Fruit fly (Drosophila melanogaster) whole organism, embryonic: Measurements from ENCODE around the gene CG34297.

Experiments used
- ATbp ChIP-seq: fragments of 200-800 bp; sonication (Bioruptor generic); optimal IDR thresholded peaks from 2 replicates; lab custom pipeline; 2017; ENCODE audit warnings: missing biosample characterization, mild to moderate bottlenecking, missing genetic modification characterization, missing genetic modification reagents
- CG11398 ChIP-seq: fragments of 200-800 bp; sonication (Bioruptor generic); optimal IDR thresholded peaks from 2 replicates; lab custom pipeline; 2016; ENCODE audit warnings: missing biosample characterization, missing genetic modification characterization
- CG11504 ChIP-seq: fragments of 200-800 bp; sonication (Bioruptor generic); optimal IDR thresholded peaks from 3 replicates; lab custom pipeline; 2019; ENCODE audit warnings: missing biosample characterization, mild to moderate bottlenecking, missing genetic modification characterization, moderate library complexity
- CG11695 ChIP-seq: fragments of 200-800 bp; sonication (Bioruptor generic); IDR thresholded peaks from 3 replicates; pipeline ENCODE4 v1.3.6; 2022; ENCODE audit warnings: missing biosample characterization, missing genetic modification characterization
- CG12219 ChIP-seq: fragments of 200-800 bp; sonication (Bioruptor generic); optimal IDR thresholded peaks from 3 replicates; lab custom pipeline; 2018; ENCODE audit warnings: missing biosample characterization, mild to moderate bottlenecking, missing genetic modification characterization
- CG13894 ChIP-seq: fragments of 200-800 bp; sonication (Bioruptor generic); optimal IDR thresholded peaks from 3 replicates; lab custom pipeline; 2018; ENCODE audit warnings: missing biosample characterization, mild to moderate bottlenecking, missing genetic modification characterization, moderate library complexity
- CG14710 ChIP-seq: fragments of 200-800 bp; sonication (Bioruptor generic); optimal IDR thresholded peaks from 3 replicates; lab custom pipeline; 2019; ENCODE audit warnings: missing biosample characterization, mild to moderate bottlenecking, missing genetic modification characterization, moderate library complexity
- CG15601 ChIP-seq: fragments of 200-800 bp; sonication (Bioruptor generic); optimal IDR thresholded peaks from 3 replicates; lab custom pipeline; 2019; ENCODE audit warnings: missing biosample characterization, mild to moderate bottlenecking, missing genetic modification characterization, moderate library complexity
- CG1603 ChIP-seq: fragments of 200-800 bp; sonication (Bioruptor generic); optimal IDR thresholded peaks from 2 replicates; lab custom pipeline; 2019; ENCODE audit warnings: missing biosample characterization, mild to moderate bottlenecking, missing genetic modification characterization, moderate library complexity
- CG17568 ChIP-seq: fragments of 200-800 bp; sonication (Bioruptor generic); optimal IDR thresholded peaks from 2 replicates; lab custom pipeline; 2018; ENCODE audit warnings: missing biosample characterization, mild to moderate bottlenecking, missing genetic modification characterization, moderate library complexity
- CG1792 ChIP-seq: fragments of 200-800 bp; sonication (Bioruptor generic); optimal IDR thresholded peaks from 2 replicates; lab custom pipeline; 2016; ENCODE audit warnings: missing biosample characterization, missing genetic modification characterization
- CG2116 ChIP-seq: fragments of 200-800 bp; sonication (Bioruptor generic); optimal IDR thresholded peaks from 3 replicates; lab custom pipeline; 2018; ENCODE audit warnings: missing biosample characterization, mild to moderate bottlenecking, missing genetic modification characterization
- CG2199 ChIP-seq: fragments of 200-800 bp; sonication (Bioruptor generic); IDR thresholded peaks from 3 replicates; pipeline ENCODE4 v1.3.6; 2022; ENCODE audit warnings: missing biosample characterization, missing genetic modification characterization
- CG2202 ChIP-seq: fragments of 200-800 bp; sonication (Bioruptor generic); optimal IDR thresholded peaks from 2 replicates; lab custom pipeline; 2018; ENCODE audit warnings: missing biosample characterization, mild to moderate bottlenecking, missing genetic modification characterization
- CG3847 ChIP-seq: fragments of 200-800 bp; sonication (Bioruptor generic); IDR thresholded peaks from 2 replicates; pipeline ENCODE4 v1.3.6; 2022; ENCODE audit warnings: missing biosample characterization, missing genetic modification characterization
- CG4282 ChIP-seq: fragments of 200-800 bp; sonication (Bioruptor generic); optimal IDR thresholded peaks from 2 replicates; lab custom pipeline; 2016; ENCODE audit warnings: missing biosample characterization, missing genetic modification characterization
- CG6813 ChIP-seq: fragments of 200-800 bp; sonication (Bioruptor generic); optimal IDR thresholded peaks from 2 replicates; lab custom pipeline; 2017; ENCODE audit warnings: missing biosample characterization, missing genetic modification characterization, mild to moderate bottlenecking, moderate library complexity, missing genetic modification reagents
- CG8281 ChIP-seq: fragments of 200-800 bp; sonication (Bioruptor generic); optimal IDR thresholded peaks from 2 replicates; lab custom pipeline; 2018; ENCODE audit warnings: missing biosample characterization, mild to moderate bottlenecking, missing genetic modification characterization, moderate library complexity
- CG9437 ChIP-seq: fragments of 200-800 bp; sonication (Bioruptor generic); optimal IDR thresholded peaks from 2 replicates; lab custom pipeline; 2018; ENCODE audit warnings: missing biosample characterization, mild to moderate bottlenecking, missing genetic modification characterization
- CTCF ChIP-seq: fragments of 200-800 bp; sonication (Bioruptor generic); optimal IDR thresholded peaks from 2 replicates; lab custom pipeline; 2017; ENCODE audit warnings: missing biosample characterization, mild to moderate bottlenecking, missing genetic modification characterization, moderate library complexity
- Dad ChIP-seq: fragments of 200-800 bp; sonication (Bioruptor generic); optimal IDR thresholded peaks from 3 replicates; lab custom pipeline; 2016; ENCODE audit warnings: missing biosample characterization, missing genetic modification characterization
- Hmx ChIP-seq: fragments of 200-800 bp; sonication (Bioruptor generic); optimal IDR thresholded peaks from 2 replicates; lab custom pipeline; 2016; ENCODE audit warnings: missing biosample characterization, missing genetic modification characterization
- Hr3 ChIP-seq: fragments of 200-800 bp; sonication (Bioruptor generic); optimal IDR thresholded peaks from 3 replicates; lab custom pipeline; 2016; ENCODE audit warnings: missing biosample characterization, missing genetic modification characterization
- Hr51 ChIP-seq, 2 experiments: fragments of 200-800 bp; sonication (Bioruptor generic); optimal IDR thresholded peaks; 2 replicates in 1 of 2; 3 replicates in 1 of 2; lab custom pipeline; 2016 to 2018; ENCODE audit warnings: missing biosample characterization in 2 of 2, missing genetic modification characterization in 2 of 2, mild to moderate bottlenecking in 1 of 2, moderate library complexity in 1 of 2
- Lpt ChIP-seq: fragments of >200 bp; optimal IDR thresholded peaks from 2 replicates; lab custom pipeline; 2018; ENCODE audit warnings: missing biosample characterization, missing genetic modification characterization
- NK7.1 ChIP-seq: fragments of 200-800 bp; sonication (Bioruptor generic); optimal IDR thresholded peaks from 3 replicates; lab custom pipeline; 2016; ENCODE audit warnings: missing biosample characterization, missing genetic modification characterization
- Oaz ChIP-seq: fragments of 200-800 bp; sonication (Bioruptor generic); IDR thresholded peaks from 2 replicates; pipeline ENCODE4 v1.3.6; 2022; ENCODE audit warnings: missing biosample characterization, missing genetic modification characterization
- Oli ChIP-seq: fragments of 200-800 bp; sonication (Bioruptor generic); optimal IDR thresholded peaks from 2 replicates; lab custom pipeline; 2018; ENCODE audit warnings: missing biosample characterization, mild to moderate bottlenecking, missing genetic modification characterization, moderate library complexity
- Scr ChIP-seq: fragments of 200-800 bp; sonication (Bioruptor generic); IDR thresholded peaks from 2 replicates; pipeline ENCODE4 v1.3.6; 2022; ENCODE audit warnings: missing biosample characterization, missing genetic modification characterization; ENCODE audit not compliant: partially characterized antibody
- abd-A ChIP-seq: fragments of 200-800 bp; sonication (Bioruptor generic); optimal IDR thresholded peaks from 3 replicates; lab custom pipeline; 2019; ENCODE audit warnings: missing biosample characterization, mild to moderate bottlenecking, missing genetic modification characterization, moderate library complexity
- bcd ChIP-seq: fragments of 200-800 bp; sonication (Bioruptor generic); optimal IDR thresholded peaks from 2 replicates; lab custom pipeline; 2017; ENCODE audit warnings: missing biosample characterization, mild to moderate bottlenecking, missing genetic modification characterization
- cad ChIP-seq: fragments of >200 bp; optimal IDR thresholded peaks from 2 replicates; lab custom pipeline; 2017; ENCODE audit warnings: missing biosample characterization, missing genetic modification characterization
- cg ChIP-seq: fragments of 200-800 bp; sonication (Bioruptor generic); optimal IDR thresholded peaks from 3 replicates; lab custom pipeline; 2019; ENCODE audit warnings: missing biosample characterization, mild to moderate bottlenecking, missing genetic modification characterization, moderate library complexity
- crol ChIP-seq: fragments of 200-800 bp; sonication (Bioruptor generic); IDR thresholded peaks from 2 replicates; pipeline ENCODE4 v1.3.6; 2022; ENCODE audit warnings: missing biosample characterization, missing genetic modification characterization
- dan ChIP-seq: fragments of 200-800 bp; sonication (Bioruptor generic); IDR thresholded peaks from 2 replicates; pipeline ENCODE4 v1.3.6; 2022; ENCODE audit warnings: missing biosample characterization, missing genetic modification characterization
- eyg ChIP-seq: fragments of 200-800 bp; sonication (Bioruptor generic); optimal IDR thresholded peaks from 3 replicates; lab custom pipeline; 2016; ENCODE audit warnings: missing biosample characterization, missing genetic modification characterization
- fd64A ChIP-seq: fragments of 200-800 bp; sonication (Bioruptor generic); optimal IDR thresholded peaks from 3 replicates; lab custom pipeline; 2018; ENCODE audit warnings: missing biosample characterization, mild to moderate bottlenecking, missing genetic modification characterization
- fd96Cb ChIP-seq: fragments of 200-800 bp; sonication (Bioruptor generic); optimal IDR thresholded peaks from 2 replicates; lab custom pipeline; 2018; ENCODE audit warnings: missing biosample characterization, mild to moderate bottlenecking, missing genetic modification characterization, moderate library complexity
- hb ChIP-seq: fragments of 200-800 bp; sonication (Bioruptor generic); IDR thresholded peaks from 3 replicates; pipeline ENCODE4 v1.3.6; 2022; ENCODE audit warnings: missing biosample characterization, missing genetic modification characterization; ENCODE audit not compliant: partially characterized antibody
- kah ChIP-seq: fragments of 200-800 bp; sonication (Bioruptor generic); optimal IDR thresholded peaks from 2 replicates; lab custom pipeline; 2018; ENCODE audit warnings: missing biosample characterization, mild to moderate bottlenecking, missing genetic modification characterization
- kni ChIP-seq: fragments of 200-800 bp; sonication (Bioruptor generic); optimal IDR thresholded peaks from 3 replicates; lab custom pipeline; 2017; ENCODE audit warnings: mild to moderate bottlenecking, missing biosample characterization, missing genetic modification reagents, missing genetic modification characterization
- p53 ChIP-seq: fragments of 200-800 bp; sonication (Bioruptor generic); optimal IDR thresholded peaks from 2 replicates; lab custom pipeline; 2016; ENCODE audit warnings: missing biosample characterization, missing genetic modification characterization
- pb ChIP-seq: fragments of 200-800 bp; sonication (Bioruptor generic); optimal IDR thresholded peaks from 3 replicates; lab custom pipeline; 2016; ENCODE audit warnings: missing biosample characterization, missing genetic modification characterization
- pita ChIP-seq: fragments of 200-800 bp; sonication (Bioruptor generic); optimal IDR thresholded peaks from 2 replicates; lab custom pipeline; 2017; ENCODE audit warnings: missing biosample characterization, mild to moderate bottlenecking, missing genetic modification characterization
- salm ChIP-seq: fragments of 200-800 bp; sonication (Bioruptor generic); optimal IDR thresholded peaks from 2 replicates; lab custom pipeline; 2018; ENCODE audit warnings: missing biosample characterization, mild to moderate bottlenecking, missing genetic modification characterization
- stc ChIP-seq: fragments of 200-800 bp; sonication (Bioruptor generic); IDR thresholded peaks from 2 replicates; pipeline ENCODE4 v1.3.6; 2022; ENCODE audit warnings: missing biosample characterization, missing genetic modification characterization
- yki ChIP-seq: fragments of >200 bp; optimal IDR thresholded peaks from 3 replicates; lab custom pipeline; 2018
- z ChIP-seq: fragments of 200-800 bp; sonication (Bioruptor generic); IDR thresholded peaks from 3 replicates; pipeline ENCODE4 v1.3.6; 2022; ENCODE audit warnings: missing biosample characterization, missing genetic modification characterization

Gene CG34297

DNA sequence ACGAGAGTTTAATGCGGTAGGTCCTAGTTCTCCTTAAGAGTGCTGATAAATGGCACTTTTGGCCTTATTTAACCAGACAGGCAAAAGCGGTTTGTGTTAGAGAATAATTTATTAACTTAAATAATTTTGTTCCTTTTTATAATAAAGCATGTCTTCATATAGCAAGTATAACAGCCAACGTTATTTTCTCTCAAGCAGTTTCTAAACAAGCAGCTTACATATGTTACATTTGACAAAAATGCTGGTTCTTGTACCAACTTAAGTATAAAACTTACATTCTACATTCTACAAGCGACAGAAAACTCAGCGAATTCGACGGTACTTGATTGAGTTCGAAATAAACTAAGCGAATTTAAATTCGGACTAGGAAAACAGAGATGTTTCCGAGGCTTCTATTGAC, 32.2 kb upstream of the CG34297 start (continued):
- TF ChIP-seq Hmx (GFP tag; lab: Kevin White, UChicago), result no peak
- TF ChIP-seq z (GFP tag; lab: Robert Waterston, UW), result no peak
- peak; percentile 82 for TF ChIP-seq pita
- TF ChIP-seq CG15601 (tag; lab: Kevin White, UChicago), result no peak
- no peak for TF ChIP-seq ATbp (GFP tag; lab: Kevin White, UChicago)
- no peak for TF ChIP-seq dan (GFP tag; lab: Robert Waterston, UW)
- TF ChIP-seq CG2116, result no peak
- no peak for TF ChIP-seq CG17568 (GFP tag; lab: Kevin White, UChicago)
- no peak for TF ChIP-seq CG14710 (tag; lab: Kevin White, UChicago)
- TF ChIP-seq, all 482 proteins: peak for 28

DNA sequence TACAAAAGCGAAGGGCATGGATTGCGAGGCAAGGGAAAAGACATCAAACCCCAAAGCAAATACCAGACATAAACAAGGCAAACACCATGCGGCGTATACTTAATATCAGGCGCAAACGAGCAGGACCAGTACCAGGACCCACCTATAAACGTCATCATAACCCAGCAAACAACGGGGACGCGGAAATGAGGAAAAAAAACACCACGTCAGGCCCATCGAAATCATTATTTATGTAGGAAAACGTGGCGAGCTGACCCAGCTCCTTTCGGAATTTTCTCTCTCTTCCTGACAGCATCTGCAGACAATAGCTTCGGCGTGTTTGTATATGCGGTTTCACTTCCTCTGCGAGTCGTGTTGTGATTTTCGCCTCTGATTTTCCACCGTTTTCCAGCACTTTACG, 29.0 kb upstream of the CG34297 start:
- TF ChIP-seq Oli (tag; lab: Kevin White, UChicago) (no peak), CG9437 (GFP tag; lab: Kevin White, UChicago) (no peak), CG6813 (GFP tag; lab: Kevin White, UChicago) (no peak), yki (lab: Kevin White, UChicago) (no peak), CG13894 (tag; lab: Kevin White, UChicago) (peak; percentile 82), abd-A (tag; lab: Kevin White, UChicago) (peak; percentile 84), kah (GFP tag; lab: Kevin White, UChicago) (no peak)
- TF ChIP-seq, all 482 proteins: peak for 2

DNA sequence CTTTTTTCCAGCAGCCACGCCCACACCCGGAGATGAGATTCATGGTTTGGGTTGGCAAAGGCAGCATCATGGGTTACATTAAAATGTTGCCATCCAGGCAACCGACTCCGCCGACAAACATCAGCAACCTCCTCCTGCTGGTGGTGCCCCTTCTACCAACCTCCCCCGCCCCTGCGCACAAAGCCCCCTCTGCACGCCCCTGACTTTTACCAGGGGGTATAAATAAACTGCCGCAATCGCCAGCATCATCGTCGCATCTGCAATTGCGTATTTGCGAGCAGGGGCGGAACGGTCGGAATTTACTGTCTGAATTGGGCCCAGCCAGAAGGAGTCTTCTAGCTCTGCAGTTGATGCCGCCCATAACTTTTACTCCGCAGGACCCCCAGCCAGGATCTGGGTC, 24.0 kb upstream of the CG34297 start:
- TF ChIP-seq crol (GFP tag; lab: Robert Waterston, UW) (peak; percentile 38; the same call in 1 of the 2 replicates), CG11504 (peak; percentile 49), CG2202 (tag; lab: Kevin White, UChicago) (no peak), abd-A (tag; lab: Kevin White, UChicago) (peak; percentile 91), Scr (0 out of 2 replicates have a peak, but pooled peaks have one; percentile 25)

DNA sequence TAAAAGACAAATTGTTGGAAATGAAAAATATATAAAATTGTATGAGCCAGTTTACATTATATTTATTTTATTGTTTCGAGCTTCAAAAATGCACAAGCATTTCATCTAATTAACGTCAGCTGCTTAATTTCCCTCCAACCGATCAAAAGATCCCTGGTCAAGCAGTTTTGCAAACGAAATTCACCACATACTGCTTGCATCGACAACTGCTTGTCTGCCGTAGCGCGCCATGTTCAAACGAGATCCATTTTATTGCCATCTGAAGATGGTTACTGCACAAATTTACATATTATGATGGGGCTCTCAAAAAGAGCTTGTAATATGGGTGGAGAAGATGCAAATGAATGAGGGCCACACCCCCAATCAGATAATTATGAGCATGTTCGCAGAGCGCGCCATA, 20.4 kb upstream of the CG34297 start:
- TF ChIP-seq CG2199 (peak; percentile 61; the same call in 1 of the 3 replicates), CG4282 (GFP tag; lab: Kevin White, UChicago) (no peak), cg (GFP tag; lab: Kevin White, UChicago) (no peak), eyg (no peak), CG8281 (tag; lab: Kevin White, UChicago) (no peak), CG1792 (GFP tag; lab: Kevin White, UChicago) (no peak), CG1603 (peak; percentile 30), bcd (GFP tag; lab: Kevin White, UChicago) (no peak), Lpt (no peak), Oaz (GFP tag; lab: Robert Waterston, UW) (no peak), CTCF (GFP tag; lab: Kevin White, UChicago) (peak; percentile 35), salm (no peak), hb (GFP tag; lab: Robert Waterston, UW) (no peak), stc (GFP tag; lab: Robert Waterston, UW) (no peak), Dad (GFP tag; lab: Kevin White, UChicago) (no peak), CG12219 (GFP tag; lab: Kevin White, UChicago) (no peak), pb (GFP tag; lab: Kevin White, UChicago) (no peak), fd64A (GFP tag; lab: Kevin White, UChicago) (no peak), fd96Cb (tag; lab: Kevin White, UChicago) (no peak), CG3847 (GFP tag; lab: Robert Waterston, UW) (no peak), CG11398 (GFP tag; lab: Kevin White, UChicago) (no peak), p53 (peak; percentile 56), kni (GFP tag; lab: Kevin White, UChicago) (no peak), CG11695 (GFP tag; lab: Robert Waterston, UW) (no peak), Hr51 (GFP tag; optimal IDR thresholded peaks at IDR 0.05; lab: Kevin White, UChicago) (no peak), cad (GFP tag; lab: Kevin White, UChicago) (peak; percentile 30), NK7.1 (no peak), Hr3 (no peak)
